Worm (Caenorhabditis elegans): Measurements from ENCODE around the gene pptr-1.

DNA sequence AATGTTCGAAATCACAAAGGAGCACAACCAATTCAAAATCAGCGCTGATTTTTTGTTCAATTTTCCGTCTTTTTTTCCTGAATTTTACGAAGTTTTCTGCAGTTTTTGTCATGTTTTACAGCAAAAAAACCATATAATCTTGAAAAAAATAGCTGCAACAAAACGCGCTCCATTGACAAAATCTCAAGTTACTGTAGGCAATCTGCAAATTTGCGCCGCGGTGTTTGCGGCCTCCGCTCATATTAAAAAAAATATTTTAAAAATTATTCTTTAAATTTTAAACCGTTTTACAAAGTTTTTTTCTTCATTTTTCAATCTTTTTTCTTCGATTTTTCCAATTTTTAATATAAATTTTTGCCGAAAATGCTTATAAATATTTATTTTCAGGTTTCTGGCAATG lies 48.0 kb downstream of the pptr-1 start:
- TF ChIP-seq nhr-2 (tag; optimal IDR thresholded peaks at IDR 0.05) (no peak), unc-120 (tag; optimal IDR thresholded peaks at IDR 0.05; ENCODE audit: poor library complexity, severe bottlenecking) (no peak), sptf-1 (tag; optimal IDR thresholded peaks at IDR 0.05) (no peak), unc-62 (GFP tag; optimal IDR thresholded peaks at IDR 0.05) (no peak), ces-1 (GFP tag; optimal IDR thresholded peaks at IDR 0.05) (no peak), blmp-1 (tag; optimal IDR thresholded peaks at IDR 0.05) (no peak), nhr-28 (tag; optimal IDR thresholded peaks at IDR 0.05) (no peak), nhr-237 (tag; optimal IDR thresholded peaks at IDR 0.05) (no peak), ceh-43 (GFP tag; optimal IDR thresholded peaks at IDR 0.05) (no peak), nhr-76 (tag; optimal IDR thresholded peaks at IDR 0.05) (no peak), snpc-4 (tag; optimal IDR thresholded peaks at IDR 0.05) (no peak)
